Worm (Caenorhabditis elegans): ENCODE results near the gene vps-8.

Gene vps-8

ce11 chrIV:12244706-12245105 lies 31.1 kb downstream of the vps-8 start, which contains the start of gene sre-15:
TSS of gene sre-15 (minus strand) at chrIV:12244806.
- no peak for TF ChIP-seq sma-3 (GFP tag; optimal IDR thresholded peaks at IDR 0.05)
- TF ChIP-seq sma-9 (GFP tag; optimal IDR thresholded peaks at IDR 0.05): no peak
- TF ChIP-seq sma-9 (tag; optimal IDR thresholded peaks at IDR 0.05): no peak
- TF ChIP-seq peb-1 (tag; optimal IDR thresholded peaks at IDR 0.05): no peak
- no peak for TF ChIP-seq ztf-11 (tag; optimal IDR thresholded peaks at IDR 0.05)
- no peak for TF ChIP-seq dmd-4 (tag; optimal IDR thresholded peaks at IDR 0.05)
- TF ChIP-seq C34F6.9 (tag; optimal IDR thresholded peaks at IDR 0.05): no peak
- TF ChIP-seq nhr-23 (tag; optimal IDR thresholded peaks at IDR 0.05): no peak
- no peak for TF ChIP-seq R02D3.7 (tag; optimal IDR thresholded peaks at IDR 0.05)
- no peak for TF ChIP-seq nhr-21 (tag; optimal IDR thresholded peaks at IDR 0.05)
- TF ChIP-seq elt-3 (tag; optimal IDR thresholded peaks at IDR 0.05): no peak
- TF ChIP-seq snpc-4 (tag; optimal IDR thresholded peaks at IDR 0.05): no peak
- TF ChIP-seq unc-62 (GFP tag; optimal IDR thresholded peaks at IDR 0.05): no peak

DNA sequence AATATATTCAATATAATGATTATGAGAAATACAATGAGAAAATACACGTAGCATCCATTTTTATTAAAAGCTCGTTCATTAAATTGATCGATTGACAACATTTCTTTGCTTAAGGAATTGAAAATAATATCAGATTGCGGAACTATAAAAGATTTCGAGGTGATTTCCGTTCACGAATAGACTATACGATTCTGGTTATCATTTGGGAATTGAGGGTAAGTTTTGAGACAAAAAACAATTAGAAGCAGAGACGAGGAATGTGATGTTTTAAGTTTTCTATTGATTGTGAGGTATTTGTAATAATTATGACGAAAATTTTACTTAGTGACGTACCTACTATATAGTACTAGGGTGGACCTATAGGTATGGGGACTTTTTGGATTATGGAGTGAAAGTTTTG lies 36.9 kb downstream of the vps-8 start, which contains the start of gene sre-19:
Gene sre-19, minus strand, starts transcription at position 101 of the 400 bp plus-strand sequence.
- TF ChIP-seq nhr-25 (tag; optimal IDR thresholded peaks at IDR 0.05) (no peak), ceh-82 (tag; optimal IDR thresholded peaks at IDR 0.05) (no peak), nhr-23 (tag; optimal IDR thresholded peaks at IDR 0.05) (no peak), nhr-77 (tag; optimal IDR thresholded peaks at IDR 0.05) (no peak), nhr-12 (tag; optimal IDR thresholded peaks at IDR 0.05) (no peak), gmeb-1 (tag; optimal IDR thresholded peaks at IDR 0.05) (no peak), ztf-4 (tag; optimal IDR thresholded peaks at IDR 0.05) (no peak), nhr-129 (tag; optimal IDR thresholded peaks at IDR 0.05) (no peak), lsy-2 (tag; optimal IDR thresholded peaks at IDR 0.05) (no peak), nhr-21 (tag; optimal IDR thresholded peaks at IDR 0.05) (no peak), elt-1 (tag; optimal IDR thresholded peaks at IDR 0.05) (no peak)

- TF ChIP-seq zag-1 (tag; optimal IDR thresholded peaks at IDR 0.05) (no peak), mab-5 (tag; optimal IDR thresholded peaks at IDR 0.05) (no peak), mbf-1 (tag; optimal IDR thresholded peaks at IDR 0.05) (no peak), elt-3 (tag; optimal IDR thresholded peaks at IDR 0.05) (no peak), gmeb-1 (tag; optimal IDR thresholded peaks at IDR 0.05) (no peak), nhr-11 (tag; optimal IDR thresholded peaks at IDR 0.05) (no peak), F13H6.1 (tag; optimal IDR thresholded peaks at IDR 0.05) (no peak), nhr-25 (tag; optimal IDR thresholded peaks at IDR 0.05) (no peak), lin-13 (GFP tag; optimal IDR thresholded peaks at IDR 0.05) (no peak), mdl-1 (tag; optimal IDR thresholded peaks at IDR 0.05) (no peak), unc-55 (GFP tag; optimal IDR thresholded peaks at IDR 0.05) (no peak), aly-2 (tag; optimal IDR thresholded peaks at IDR 0.05) (no peak), nhr-23 (tag; optimal IDR thresholded peaks at IDR 0.05) (no peak), ztf-1 (GFP tag; conservative IDR thresholded peaks at IDR 0.05) (no peak), lsy-2 (tag; optimal IDR thresholded peaks at IDR 0.05) (no peak), peb-1 (tag; optimal IDR thresholded peaks at IDR 0.05) (no peak), skn-1 (tag; optimal IDR thresholded peaks at IDR 0.05) (no peak), lin-39 (tag; optimal IDR thresholded peaks at IDR 0.05) (no peak)
Measured at ce11 chrIV:12236011-12236410, 39.8 kb downstream of the vps-8 start, which contains the start of gene sre-16. TSS of gene sre-16 (minus strand) at chrIV:12236111.

DNA sequence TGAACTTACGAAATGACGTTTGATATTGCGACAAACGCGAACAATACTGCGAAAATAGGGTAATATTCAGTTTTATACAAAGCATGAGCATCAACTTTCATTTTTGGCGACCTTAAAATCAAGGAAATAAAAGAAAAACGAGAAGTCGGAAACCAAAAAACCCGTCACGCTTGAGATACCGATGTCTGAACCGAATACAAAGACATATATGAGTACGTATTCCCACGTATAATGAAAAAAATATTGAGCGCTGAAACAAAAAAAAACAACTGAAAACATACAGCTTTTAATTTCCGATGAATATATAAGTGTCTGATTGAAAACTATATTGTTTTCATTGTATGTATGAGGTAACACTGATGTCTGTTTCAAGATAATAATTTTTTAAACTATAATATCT lies 46.1 kb downstream of the vps-8 start, which contains the start of gene sre-18:
Gene sre-18, minus strand, starts transcription at position 101 of the 400 bp plus-strand sequence.
- TF ChIP-seq zag-1 (tag; optimal IDR thresholded peaks at IDR 0.05) (no peak), ztf-11 (tag; optimal IDR thresholded peaks at IDR 0.05) (no peak), nhr-129 (tag; optimal IDR thresholded peaks at IDR 0.05) (no peak), nhr-237 (tag; optimal IDR thresholded peaks at IDR 0.05) (no peak)

DNA sequence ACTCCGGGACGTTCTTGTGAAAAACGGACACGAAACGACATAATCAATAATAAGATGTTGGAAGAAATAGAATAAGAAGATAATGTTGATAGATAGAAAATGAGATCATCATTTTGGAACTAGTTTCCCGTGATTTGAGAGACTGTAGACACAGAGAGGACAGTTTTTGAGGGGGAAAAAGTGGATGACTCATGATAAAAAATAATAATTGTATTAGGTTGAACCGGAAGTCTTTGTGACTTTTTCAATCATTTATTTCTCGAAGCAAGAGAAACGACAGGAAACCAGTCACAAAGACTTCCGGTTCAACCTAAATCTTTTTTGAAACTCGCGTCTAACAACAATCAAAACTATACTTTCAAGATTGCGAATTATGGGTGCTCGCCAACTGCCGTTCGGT lies 48.8 kb downstream of the vps-8 start, which contains the start of gene mlt-3:
Gene mlt-3, minus strand, starts transcription at position 101 of the 400 bp plus-strand sequence.
- TF ChIP-seq mdl-1 (tag; optimal IDR thresholded peaks at IDR 0.05) (no peak), sma-3 (GFP tag; optimal IDR thresholded peaks at IDR 0.05) (peak; percentile 39)

Data from whole organism, L2 larva.